Fruit fly (Drosophila melanogaster): ENCODE measurements around the gene Acp24A4.

Acp24A4 gene

dm6 chr2L:3647521-3648172 lies 46.1 kb downstream of the Acp24A4 start (continued):
- TF ChIP-seq CG15011 (GFP tag; optimal IDR thresholded peaks at IDR 0.05) (no peak), CG15269 (tag; optimal IDR thresholded peaks at IDR 0.05) (no peak), CG2678 (tag; optimal IDR thresholded peaks at IDR 0.05) (peak; percentile 29), disco-r (GFP tag; optimal IDR thresholded peaks at IDR 0.05) (no peak), CG15479 (GFP tag; optimal IDR thresholded peaks at IDR 0.05) (no peak), CG6683 (GFP tag; optimal IDR thresholded peaks at IDR 0.05) (no peak), Rfx (GFP tag; IDR thresholded peaks at IDR 0.05) (no peak), CG14441 (GFP tag; IDR thresholded peaks at IDR 0.05) (0 out of 2 replicates have a peak, but pooled peaks have one; percentile 26), Hsf (GFP tag; optimal IDR thresholded peaks at IDR 0.05) (no peak), jumu (GFP tag; optimal IDR thresholded peaks at IDR 0.05) (no peak), chn (GFP tag; optimal IDR thresholded peaks at IDR 0.05) (no peak), lbe (GFP tag; optimal IDR thresholded peaks at IDR 0.05) (peak; percentile 16), CG8478 (optimal IDR thresholded peaks at IDR 0.05) (no peak), gsb (GFP tag; IDR thresholded peaks at IDR 0.05) (no peak), CG3281 (GFP tag; optimal IDR thresholded peaks at IDR 0.05) (no peak), ash1 (GFP tag; optimal IDR thresholded peaks at IDR 0.05) (no peak), zfh1 (GFP tag; IDR thresholded peaks at IDR 0.05) (no peak), pan (optimal IDR thresholded peaks at IDR 0.05) (no peak), pan (GFP tag; optimal IDR thresholded peaks at IDR 0.05 in 1 of 2, IDR thresholded peaks at IDR 0.05 in 1 of 2) (peak in 1 of 2 experiments; percentile 55), CG1233 (GFP tag; optimal IDR thresholded peaks at IDR 0.05) (peak; percentile 8), Drgx (GFP tag; IDR thresholded peaks at IDR 0.05) (peak; percentile 70), stc (GFP tag; IDR thresholded peaks at IDR 0.05) (no peak), yki (optimal IDR thresholded peaks at IDR 0.05) (no peak), Chrac-16 (GFP tag; optimal IDR thresholded peaks at IDR 0.05) (no peak), Meics (GFP tag; optimal IDR thresholded peaks at IDR 0.05) (no peak), onecut (GFP tag; IDR thresholded peaks at IDR 0.05) (peak; percentile 26)

- 0 out of 3 replicates have a peak, but pooled peaks have one; percentile 11 for TF ChIP-seq vnd (GFP tag; IDR thresholded peaks at IDR 0.05; ENCODE audit: partially characterized antibody)
- TF ChIP-seq CG4360 (GFP tag; IDR thresholded peaks at IDR 0.05) = no peak
- TF ChIP-seq row (GFP tag; IDR thresholded peaks at IDR 0.05) = peak; percentile 13; the same call in 1 of the 3 replicates
- no peak for TF ChIP-seq bcd (GFP tag; optimal IDR thresholded peaks at IDR 0.05)
- TF ChIP-seq sna (GFP tag; IDR thresholded peaks at IDR 0.05; ENCODE audit: partially characterized antibody) = 0 out of 2 replicates have a peak, but pooled peaks have one; percentile 26
- no peak for TF ChIP-seq CG5180 (GFP tag; optimal IDR thresholded peaks at IDR 0.05)
- TF ChIP-seq usp (GFP tag; optimal IDR thresholded peaks at IDR 0.05) = no peak
- no peak for TF ChIP-seq gsb-n (tag; optimal IDR thresholded peaks at IDR 0.05)
- TF ChIP-seq Med (GFP tag) = peak; percentile 78
- TF ChIP-seq Doc3 (GFP tag; IDR thresholded peaks at IDR 0.05; ENCODE audit: partially characterized antibody) = peak; percentile 50; the same call in 1 of the 3 replicates
- TF ChIP-seq hbn (GFP tag; IDR thresholded peaks at IDR 0.05; ENCODE audit: partially characterized antibody) = peak; percentile 52
- TF ChIP-seq unc-4 (GFP tag; IDR thresholded peaks at IDR 0.05; ENCODE audit: partially characterized antibody) = peak; percentile 60
- TF ChIP-seq Dref (GFP tag; IDR thresholded peaks at IDR 0.05) = peak; percentile 62
- TF ChIP-seq Bgb (GFP tag; IDR thresholded peaks at IDR 0.05; ENCODE audit: partially characterized antibody) = peak; percentile 66
- peak; percentile 56 for TF ChIP-seq Scr (GFP tag; IDR thresholded peaks at IDR 0.05; ENCODE audit: partially characterized antibody)
- peak; percentile 53; the same call in 3 of the 4 replicates for TF ChIP-seq Dll (GFP tag; IDR thresholded peaks at IDR 0.05; ENCODE audit: partially characterized antibody)
- TF ChIP-seq CG13287 (GFP tag; IDR thresholded peaks at IDR 0.05; ENCODE audit: partially characterized antibody) = peak; percentile 80
- TF ChIP-seq pzg (GFP tag; optimal IDR thresholded peaks at IDR 0.05) = peak; percentile 1
- TF ChIP-seq Ssrp (tag; optimal IDR thresholded peaks at IDR 0.05) = no peak
- TF ChIP-seq CG8290 (GFP tag; optimal IDR thresholded peaks at IDR 0.05) = no peak
- TF ChIP-seq CG8290 (tag; optimal IDR thresholded peaks at IDR 0.05) = peak in 1 of 2 experiments; percentile 20
- TF ChIP-seq BEAF-32 (GFP tag; optimal IDR thresholded peaks at IDR 0.05) = peak; percentile 29
- peak; percentile 54; the same call in 1 of the 2 replicates for TF ChIP-seq amos (GFP tag; IDR thresholded peaks at IDR 0.05; ENCODE audit: partially characterized antibody)
- no peak for TF ChIP-seq Fer3 (tag; optimal IDR thresholded peaks at IDR 0.05)
- TF ChIP-seq Rfx (GFP tag; IDR thresholded peaks at IDR 0.05) = peak; percentile 11; the same call in 1 of the 2 replicates
Measured at dm6 chr2L:3646041-3646440, 47.7 kb downstream of the Acp24A4 start.

Measured in whole organism, embryonic.